Worm (Caenorhabditis elegans): ENCODE data around the gene F37A4.3.

Gene F37A4.3

DNA sequence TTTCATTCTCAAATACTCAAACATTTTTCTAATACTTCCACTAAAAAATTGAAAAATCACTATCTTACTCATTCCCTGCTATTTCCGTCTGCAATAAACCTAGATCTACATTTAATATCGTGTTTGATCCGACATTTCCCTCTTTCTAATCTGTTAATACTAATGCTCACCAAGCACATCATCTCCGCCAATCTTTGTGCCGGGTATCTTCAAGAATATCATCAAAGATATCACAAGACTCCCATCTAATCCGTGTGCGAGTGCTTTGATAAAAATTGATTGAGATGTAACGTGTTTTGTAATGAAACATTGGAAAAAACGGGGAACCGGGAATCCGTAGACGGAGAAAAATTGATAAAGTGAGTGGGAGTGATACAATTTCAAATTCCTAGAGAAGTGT lies 39.0 kb upstream of the F37A4.3 start:
- no peak for TF ChIP-seq mcd-1 (GFP tag; IDR thresholded peaks at IDR 0.05)
- no peak for TF ChIP-seq F55B11.4 (tag; optimal IDR thresholded peaks at IDR 0.05; ENCODE audit: borderline replicate concordance, insufficient read depth)
- no peak for TF ChIP-seq ets-4 (GFP tag; optimal IDR thresholded peaks at IDR 0.05)
- TF ChIP-seq nfya-1 (tag; optimal IDR thresholded peaks at IDR 0.05; ENCODE audit: borderline replicate concordance, insufficient read depth) = no peak
- no peak for TF ChIP-seq let-607 (tag; optimal IDR thresholded peaks at IDR 0.05)
- TF ChIP-seq chd-7 (tag; optimal IDR thresholded peaks at IDR 0.05) = no peak

DNA sequence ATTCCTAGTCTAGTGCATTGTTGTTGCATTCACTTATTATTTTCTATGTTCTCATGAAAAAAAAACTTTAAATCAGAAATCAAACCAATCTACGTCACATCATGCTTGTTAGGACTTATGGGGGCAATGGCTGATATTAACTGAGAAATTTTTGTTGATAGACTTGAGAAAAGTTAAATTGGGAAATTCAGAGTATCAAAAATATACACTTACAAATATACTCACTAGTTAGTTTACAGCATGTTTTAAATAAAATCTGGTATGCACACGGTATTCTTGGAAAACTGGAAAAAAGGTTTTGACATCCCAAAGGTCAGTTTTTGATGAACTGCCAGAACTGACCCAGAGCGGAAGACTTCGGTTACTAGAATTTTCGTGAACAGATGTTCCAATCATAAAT lies 37.4 kb upstream of the F37A4.3 start:
- TF ChIP-seq B0261.1 (tag; optimal IDR thresholded peaks at IDR 0.05) (no peak), madf-3 (GFP tag; IDR thresholded peaks at IDR 0.05) (no peak), lsl-1 (GFP tag; optimal IDR thresholded peaks at IDR 0.05) (no peak)

DNA sequence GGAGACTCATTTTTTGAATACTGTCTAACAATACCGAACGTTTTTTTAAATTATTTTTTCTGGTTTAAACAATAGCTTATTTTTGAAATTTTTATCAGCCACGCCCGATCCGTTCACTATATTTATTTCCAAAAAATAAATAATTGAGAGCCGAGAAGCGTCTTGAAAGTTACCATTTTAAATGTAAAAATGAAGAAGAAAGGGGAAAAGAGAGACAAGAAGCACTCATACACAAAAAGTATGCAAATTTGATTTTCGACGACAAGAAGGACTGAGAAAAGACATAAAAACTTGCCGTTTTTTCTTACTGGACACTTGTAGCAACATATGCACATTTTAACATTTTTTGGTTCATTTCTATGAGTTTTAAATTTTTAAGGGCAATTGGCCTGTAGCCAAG lies 36.6 kb upstream of the F37A4.3 start:
- no peak for TF ChIP-seq B0261.1 (tag; optimal IDR thresholded peaks at IDR 0.05)
- no peak for TF ChIP-seq hlh-26 (GFP tag; conservative IDR thresholded peaks at IDR 0.05)
- no peak for TF ChIP-seq egrh-3 (GFP tag; IDR thresholded peaks at IDR 0.05)
- TF ChIP-seq snpc-1.3 (tag; optimal IDR thresholded peaks at IDR 0.05; ENCODE audit: insufficient read depth) = no peak
- no peak for TF ChIP-seq T07F8.4 (tag; optimal IDR thresholded peaks at IDR 0.05)
- no peak for TF ChIP-seq ccch-3 (GFP tag; optimal IDR thresholded peaks at IDR 0.05)
- no peak for TF ChIP-seq ets-4 (GFP tag; optimal IDR thresholded peaks at IDR 0.05)
- TF ChIP-seq F22D6.2 (tag; optimal IDR thresholded peaks at IDR 0.05) = no peak
- no peak for TF ChIP-seq ztf-6 (GFP tag; IDR thresholded peaks at IDR 0.05)

DNA sequence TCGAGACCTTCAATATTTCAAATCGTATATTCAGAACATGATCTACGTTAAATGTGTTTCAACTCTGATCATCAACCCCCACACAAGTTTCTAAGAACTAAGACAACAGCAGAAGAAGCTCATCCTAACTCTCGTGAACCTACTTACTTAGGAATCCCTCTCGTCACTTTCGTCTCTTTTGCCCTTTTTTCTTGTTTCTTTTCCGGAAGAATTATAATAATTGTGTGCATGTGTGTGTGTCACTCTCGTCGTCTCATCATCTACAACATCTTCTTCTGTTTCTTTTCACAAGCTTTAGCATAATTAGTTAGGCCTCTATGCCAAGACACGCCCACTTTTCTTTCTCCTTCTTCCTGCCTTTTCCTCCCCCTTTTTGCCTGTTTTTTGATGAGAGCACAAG lies 27.9 kb upstream of the F37A4.3 start:
- TF ChIP-seq T26A5.8 (tag; optimal IDR thresholded peaks at IDR 0.05) = no peak
- TF ChIP-seq aptf-2 (GFP tag; conservative IDR thresholded peaks at IDR 0.05) = no peak
- no peak for TF ChIP-seq Y53G8AR.9 (GFP tag; conservative IDR thresholded peaks at IDR 0.05)
- TF ChIP-seq athp-1 (tag; optimal IDR thresholded peaks at IDR 0.05) = no peak
- no peak for TF ChIP-seq F52B5.7 (tag; optimal IDR thresholded peaks at IDR 0.05)
- TF ChIP-seq die-1 (tag; optimal IDR thresholded peaks at IDR 0.05) = no peak
- no peak for TF ChIP-seq repo-1 (tag; optimal IDR thresholded peaks at IDR 0.05)
- no peak for TF ChIP-seq sea-2 (GFP tag; IDR thresholded peaks at IDR 0.05)
- TF ChIP-seq snpc-4 (GFP tag; optimal IDR thresholded peaks at IDR 0.05) = no peak
- no peak for TF ChIP-seq snpc-4 (tag; optimal IDR thresholded peaks at IDR 0.05)
- TF ChIP-seq mcd-1 (GFP tag; IDR thresholded peaks at IDR 0.05) = no peak
- no peak for TF ChIP-seq egrh-3 (GFP tag; IDR thresholded peaks at IDR 0.05)
- TF ChIP-seq B0336.3 (GFP tag; IDR thresholded peaks at IDR 0.05) = no peak
- no peak for TF ChIP-seq attf-6 (GFP tag; IDR thresholded peaks at IDR 0.05)
- no peak for TF ChIP-seq B0019.2 (GFP tag; conservative IDR thresholded peaks at IDR 0.05)
- TF ChIP-seq attf-3 (GFP tag; conservative IDR thresholded peaks at IDR 0.05) = no peak

DNA sequence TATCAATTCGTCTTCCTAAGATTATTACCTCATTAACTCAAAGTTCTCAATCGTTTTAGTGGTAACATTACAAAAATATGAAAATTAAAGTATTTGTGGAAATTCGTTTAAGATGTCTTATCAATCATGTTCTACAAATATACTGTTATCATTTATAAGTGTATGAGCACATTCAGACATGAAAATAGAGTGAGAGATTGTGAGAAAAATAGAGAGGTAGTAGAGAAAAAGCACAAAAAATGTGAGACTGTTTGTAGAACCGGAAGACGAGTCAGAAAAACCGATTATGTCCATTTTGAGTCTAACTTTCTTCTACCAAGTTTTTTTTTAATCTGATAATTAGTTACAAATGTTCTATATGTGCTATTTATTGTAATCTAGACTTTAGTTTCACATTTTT lies 25.1 kb upstream of the F37A4.3 start:
- TF ChIP-seq nhr-80 (tag; optimal IDR thresholded peaks at IDR 0.05) (peak; percentile 85), Y79H2A.3 (GFP tag; conservative IDR thresholded peaks at IDR 0.05) (no peak), egl-18 (GFP tag; IDR thresholded peaks at IDR 0.05) (no peak), hmg-20 (GFP tag; IDR thresholded peaks at IDR 0.05) (no peak)
